Worm (Caenorhabditis elegans): ENCODE data around the gene sorb-1.

Gene sorb-1

ce11 chrIV:13784774-13785173 lies 34.6 kb downstream of the sorb-1 start:
- TF ChIP-seq aha-1 (tag) (peak; percentile 90), ceh-32 (tag; optimal IDR thresholded peaks at IDR 0.05; ENCODE audit: poor library complexity) (no peak)

DNA sequence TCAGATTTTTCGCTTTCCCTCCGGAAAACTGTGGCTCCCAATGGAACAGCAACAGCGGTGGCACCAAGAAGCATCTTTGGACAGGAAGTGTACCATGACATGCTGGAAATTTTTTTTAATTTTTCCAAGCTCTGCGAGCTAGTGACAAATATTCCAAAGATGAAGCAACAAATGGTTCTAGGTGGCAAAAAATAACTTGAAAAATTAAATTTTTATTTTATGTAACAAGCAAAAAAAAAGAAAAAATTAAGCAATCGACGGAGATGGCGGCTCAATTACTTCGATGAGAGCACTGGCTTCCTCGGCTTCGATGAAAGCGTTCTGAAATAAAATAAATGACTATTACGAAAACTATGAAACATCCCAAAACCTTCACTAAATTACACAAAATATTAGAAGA lies 35.4 kb downstream of the sorb-1 start, which contains the start of gene lact-9:
lact-9 (minus strand) TSS at position 101 of the 400 bp plus-strand sequence.
- TF ChIP-seq mes-2 (tag; optimal IDR thresholded peaks at IDR 0.05; ENCODE audit: poor library complexity, severe bottlenecking) (no peak), daf-16 (GFP tag; optimal IDR thresholded peaks at IDR 0.05) (no peak), daf-16 (tag; optimal IDR thresholded peaks at IDR 0.05) (no peak), nhr-25 (tag; optimal IDR thresholded peaks at IDR 0.05; ENCODE audit: borderline replicate concordance, insufficient read depth) (no peak), dve-1 (tag; optimal IDR thresholded peaks at IDR 0.05; ENCODE audit: insufficient read depth) (no peak), zip-11 (GFP tag; IDR thresholded peaks at IDR 0.05) (no peak), nhr-11 (tag; optimal IDR thresholded peaks at IDR 0.05) (no peak), nhr-77 (tag; optimal IDR thresholded peaks at IDR 0.05) (no peak), spr-1 (tag; optimal IDR thresholded peaks at IDR 0.05) (no peak), lin-13 (GFP tag; optimal IDR thresholded peaks at IDR 0.05) (no peak), attf-4 (tag; optimal IDR thresholded peaks at IDR 0.05) (no peak), nhr-76 (tag; optimal IDR thresholded peaks at IDR 0.05) (no peak), lim-7 (GFP tag; IDR thresholded peaks at IDR 0.05) (no peak), ZK546.5 (tag; optimal IDR thresholded peaks at IDR 0.05) (no peak), snpc-4 (tag; optimal IDR thresholded peaks at IDR 0.05) (no peak), mxl-2 (GFP tag; conservative IDR thresholded peaks at IDR 0.05) (no peak), Y5F2A.4 (GFP tag; optimal IDR thresholded peaks at IDR 0.05) (no peak), hmg-1.1 (GFP tag; IDR thresholded peaks at IDR 0.05) (no peak), dmd-9 (GFP tag; IDR thresholded peaks at IDR 0.05) (no peak), lin-1 (GFP tag; IDR thresholded peaks at IDR 0.05) (no peak), hif-1 (tag; optimal IDR thresholded peaks at IDR 0.05) (no peak)

ce11 chrIV:13786690-13787089 lies 36.6 kb downstream of the sorb-1 start, which contains the start of gene icap-1:
icap-1 (minus strand) TSS chrIV:13786961.
- TF ChIP-seq mep-1 (tag; optimal IDR thresholded peaks at IDR 0.05) (peak; percentile 15), hmg-1.1 (GFP tag; IDR thresholded peaks at IDR 0.05) (no peak), egl-43 (GFP tag; IDR thresholded peaks at IDR 0.05) (no peak), F10B5.3 (tag; optimal IDR thresholded peaks at IDR 0.05) (no peak), F37D6.2 (tag; optimal IDR thresholded peaks at IDR 0.05) (no peak), lim-7 (GFP tag; IDR thresholded peaks at IDR 0.05) (no peak), T26A8.4 (GFP tag; IDR thresholded peaks at IDR 0.05) (no peak), dve-1 (tag; optimal IDR thresholded peaks at IDR 0.05; ENCODE audit: insufficient read depth) (peak; percentile 64), ceh-20 (GFP tag; IDR thresholded peaks at IDR 0.05) (no peak), madf-9 (GFP tag; conservative IDR thresholded peaks at IDR 0.05) (no peak), tag-97 (GFP tag; IDR thresholded peaks at IDR 0.05) (no peak), ces-1 (GFP tag; optimal IDR thresholded peaks at IDR 0.05) (no peak), lir-3 (tag; optimal IDR thresholded peaks at IDR 0.05) (no peak), aha-1 (tag) (no peak), ceh-82 (tag; optimal IDR thresholded peaks at IDR 0.05) (no peak), ceh-32 (tag; optimal IDR thresholded peaks at IDR 0.05; ENCODE audit: poor library complexity) (no peak), nhr-25 (tag; optimal IDR thresholded peaks at IDR 0.05; ENCODE audit: borderline replicate concordance, insufficient read depth) (no peak), mdl-1 (tag; optimal IDR thresholded peaks at IDR 0.05) (no peak), cey-2 (tag; optimal IDR thresholded peaks at IDR 0.05; ENCODE audit: borderline replicate concordance, insufficient read depth) (no peak), sdz-12 (GFP tag; optimal IDR thresholded peaks at IDR 0.05) (no peak), spr-3 (GFP tag; optimal IDR thresholded peaks at IDR 0.05) (no peak), mes-2 (tag; optimal IDR thresholded peaks at IDR 0.05; ENCODE audit: poor library complexity, severe bottlenecking) (peak; percentile 59), unc-62 (GFP tag; optimal IDR thresholded peaks at IDR 0.05 in 1 of 2) (no peak), unc-62 (tag; optimal IDR thresholded peaks at IDR 0.05) (no peak), ama-1 (optimal IDR thresholded peaks at IDR 0.05) (no peak), fos-1 (tag; optimal IDR thresholded peaks at IDR 0.05) (no peak), ceh-62 (tag; optimal IDR thresholded peaks at IDR 0.05) (no peak), lin-39 (tag; optimal IDR thresholded peaks at IDR 0.05) (no peak), F49E8.2 (tag; optimal IDR thresholded peaks at IDR 0.05; ENCODE audit: borderline replicate concordance) (no peak), hlh-30 (tag; optimal IDR thresholded peaks at IDR 0.05; ENCODE audit: insufficient read depth) (no peak), dmd-9 (GFP tag; IDR thresholded peaks at IDR 0.05) (no peak), ctbp-1 (GFP tag; IDR thresholded peaks at IDR 0.05) (no peak), rbr-2 (tag; optimal IDR thresholded peaks at IDR 0.05) (no peak)

Data from whole organism, L4 larva.